Fruit fly (Drosophila melanogaster): ENCODE data around the gene CG7990.
A peak's percentile ranks its signal among the peaks of the same experiment; 100 is the strongest.

Gene CG7990

DNA sequence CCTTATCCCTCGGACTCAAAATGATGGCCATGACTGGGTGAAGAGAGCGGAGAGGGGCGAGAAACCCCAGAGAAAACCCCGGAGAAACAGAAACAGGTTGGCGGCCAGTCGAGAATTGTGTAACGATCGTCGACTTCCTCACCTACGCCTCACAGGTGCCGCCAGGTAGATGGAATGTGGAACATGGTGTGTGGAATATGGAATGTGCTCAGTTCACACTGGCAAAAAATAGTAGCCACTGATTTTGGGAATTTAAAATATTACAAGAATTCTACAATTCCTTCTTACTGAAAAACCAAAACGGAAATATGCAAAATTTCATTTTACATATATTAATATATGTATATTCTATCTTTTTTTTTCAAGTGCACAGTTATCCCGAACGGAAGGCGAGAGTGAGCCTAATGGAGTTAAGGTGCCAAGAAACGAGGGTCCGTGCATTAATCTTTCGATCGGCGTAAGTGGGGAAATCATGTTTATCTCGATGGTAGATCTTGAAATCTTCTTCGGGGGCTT, 45.8 kb downstream of the CG7990 start (continued):
- 0 out of 2 replicates have a peak, but pooled peaks have one; percentile 41 for TF ChIP-seq CG14441 (GFP tag; IDR thresholded peaks at IDR 0.05)
- no peak for TF ChIP-seq CG14860 (GFP tag; IDR thresholded peaks at IDR 0.05; ENCODE audit: partially characterized antibody)
- TF ChIP-seq ewg (GFP tag; optimal IDR thresholded peaks at IDR 0.05): peak; percentile 46
- TF ChIP-seq onecut (GFP tag; IDR thresholded peaks at IDR 0.05): peak; percentile 80
- TF ChIP-seq Spps (tag; optimal IDR thresholded peaks at IDR 0.05): peak; percentile 90
- TF ChIP-seq lilli (GFP tag; optimal IDR thresholded peaks at IDR 0.05): peak; percentile 65
- TF ChIP-seq Taf1 (GFP tag; IDR thresholded peaks at IDR 0.05): peak; percentile 65
- peak; percentile 65 for TF ChIP-seq NfI (GFP tag; optimal IDR thresholded peaks at IDR 0.05)
- peak; percentile 83 for TF ChIP-seq CG13424 (tag; optimal IDR thresholded peaks at IDR 0.05)
- TF ChIP-seq CG1792 (GFP tag; optimal IDR thresholded peaks at IDR 0.05): no peak
- TF ChIP-seq CG8924 (tag; optimal IDR thresholded peaks at IDR 0.05): peak; percentile 88
- TF ChIP-seq mirr (GFP tag; optimal IDR thresholded peaks at IDR 0.05): no peak
- peak; percentile 82 for TF ChIP-seq CG18599 (GFP tag; optimal IDR thresholded peaks at IDR 0.05)
- no peak for TF ChIP-seq lov (optimal IDR thresholded peaks at IDR 0.05)
- TF ChIP-seq lov (GFP tag; IDR thresholded peaks at IDR 0.05): peak; percentile 90
- TF ChIP-seq Neu2 (GFP tag; optimal IDR thresholded peaks at IDR 0.05; ENCODE audit: borderline replicate concordance): no peak
- no peak for TF ChIP-seq pb (GFP tag; optimal IDR thresholded peaks at IDR 0.05)
- TF ChIP-seq CG1603 (tag; optimal IDR thresholded peaks at IDR 0.05): peak; percentile 50
- peak; percentile 69 for TF ChIP-seq CG14667 (GFP tag; IDR thresholded peaks at IDR 0.05)
- TF ChIP-seq CG11504 (tag; optimal IDR thresholded peaks at IDR 0.05): peak; percentile 79
- TF ChIP-seq crp (GFP tag; optimal IDR thresholded peaks at IDR 0.05): peak in 1 of 2 experiments; percentile 20
- peak; percentile 82 for TF ChIP-seq dysf (GFP tag; IDR thresholded peaks at IDR 0.05)
- peak; percentile 51 for TF ChIP-seq CG5245 (GFP tag; optimal IDR thresholded peaks at IDR 0.05)
- TF ChIP-seq gcm2 (GFP tag; optimal IDR thresholded peaks at IDR 0.05): no peak
- TF ChIP-seq Hand (GFP tag; optimal IDR thresholded peaks at IDR 0.05): peak; percentile 4
- TF ChIP-seq CG17802 (tag; optimal IDR thresholded peaks at IDR 0.05): peak; percentile 40
- TF ChIP-seq unpg (GFP tag; optimal IDR thresholded peaks at IDR 0.05): peak; percentile 88
- TF ChIP-seq CG6654 (GFP tag; optimal IDR thresholded peaks at IDR 0.05): peak; percentile 28
- peak; percentile 96 for TF ChIP-seq zf30C (GFP tag; optimal IDR thresholded peaks at IDR 0.05)
- peak; percentile 48 for TF ChIP-seq CG12942 (GFP tag; optimal IDR thresholded peaks at IDR 0.05)
- no peak for TF ChIP-seq mld (GFP tag; IDR thresholded peaks at IDR 0.05; ENCODE audit: partially characterized antibody)
- TF ChIP-seq wdn (GFP tag; IDR thresholded peaks at IDR 0.05): peak; percentile 55
- no peak for TF ChIP-seq CG12071 (GFP tag; optimal IDR thresholded peaks at IDR 0.05)
- peak; percentile 74 for TF ChIP-seq Nf-YB (GFP tag; optimal IDR thresholded peaks at IDR 0.05)
- no peak for TF ChIP-seq maf-S (GFP tag; optimal IDR thresholded peaks at IDR 0.05)
- peak; percentile 84 for TF ChIP-seq croc (GFP tag; conservative IDR thresholded peaks at IDR 0.05)
- TF ChIP-seq HmgZ (tag; optimal IDR thresholded peaks at IDR 0.05): peak; percentile 50
- no peak for TF ChIP-seq usp (GFP tag; optimal IDR thresholded peaks at IDR 0.05)
- TF ChIP-seq Ada2b (GFP tag; IDR thresholded peaks at IDR 0.05): peak; percentile 70
- TF ChIP-seq CG4707 (GFP tag; optimal IDR thresholded peaks at IDR 0.05): peak; percentile 36
- no peak for TF ChIP-seq emc (GFP tag; optimal IDR thresholded peaks at IDR 0.05)
- TF ChIP-seq slou (GFP tag; optimal IDR thresholded peaks at IDR 0.05): peak; percentile 34
- peak; percentile 38 for TF ChIP-seq Vsx1 (GFP tag; optimal IDR thresholded peaks at IDR 0.05)
- TF ChIP-seq pho (GFP tag; optimal IDR thresholded peaks at IDR 0.05): no peak
- TF ChIP-seq Hey (tag; optimal IDR thresholded peaks at IDR 0.05): no peak
- no peak for TF ChIP-seq dati (GFP tag; IDR thresholded peaks at IDR 0.05)
- peak; percentile 65 for TF ChIP-seq tup (GFP tag; optimal IDR thresholded peaks at IDR 0.05)
- TF ChIP-seq unc-4 (GFP tag; IDR thresholded peaks at IDR 0.05; ENCODE audit: partially characterized antibody): no peak
- peak in 1 of 2 experiments; percentile 13 for TF ChIP-seq eve (GFP tag; optimal IDR thresholded peaks at IDR 0.05)
- peak; percentile 56 for TF ChIP-seq Sox102F (GFP tag; optimal IDR thresholded peaks at IDR 0.05)

All from whole organism, embryonic.